Fruit fly (Drosophila melanogaster) whole organism, adult: Measurements from ENCODE around the gene RpL36A.

ENCODE experiments used
- CG12768 ChIP-seq: fragments of 200-800 bp; sonication (Bioruptor generic); optimal IDR thresholded peaks from 2 replicates; lab custom pipeline; 2017; ENCODE audit warnings: missing biosample characterization, missing genetic modification characterization, mild to moderate bottlenecking, moderate library complexity, missing genetic modification reagents
- CG14711 ChIP-seq: fragments of 200-800 bp; sonication (Bioruptor generic); optimal IDR thresholded peaks from 2 replicates; lab custom pipeline; 2018; ENCODE audit warnings: missing biosample characterization, mild to moderate bottlenecking, missing genetic modification characterization, moderate library complexity
- CG5204 ChIP-seq: fragments of 200-800 bp; sonication (Bioruptor generic); optimal IDR thresholded peaks from 2 replicates; lab custom pipeline; 2016; ENCODE audit warnings: missing biosample characterization, missing genetic modification characterization
- CG7045 ChIP-seq: fragments of 200-800 bp; sonication (Bioruptor generic); optimal IDR thresholded peaks from 2 replicates; lab custom pipeline; 2017; ENCODE audit warnings: missing biosample characterization, mild to moderate bottlenecking, missing genetic modification characterization
- CG7101 ChIP-seq: fragments of 200-800 bp; sonication (Bioruptor generic); optimal IDR thresholded peaks from 2 replicates; lab custom pipeline; 2018; ENCODE audit warnings: missing biosample characterization, mild to moderate bottlenecking, missing genetic modification characterization, moderate library complexity
- Clk ChIP-seq: fragments of 200-800 bp; sonication (Bioruptor generic); optimal IDR thresholded peaks from 2 replicates; lab custom pipeline; 2017; ENCODE audit warnings: missing biosample characterization, missing genetic modification characterization
- Mnt ChIP-seq: fragments of 200-800 bp; sonication (Bioruptor generic); optimal IDR thresholded peaks from 2 replicates; lab custom pipeline; 2016; ENCODE audit warnings: missing biosample characterization, mild to moderate bottlenecking, missing genetic modification characterization
- kay ChIP-seq: fragments of 200-800 bp; sonication (Bioruptor generic); peaks from one replicate; lab custom pipeline; 2016; ENCODE audit warnings: missing biosample characterization, missing genetic modification characterization, borderline replicate concordance

- TF ChIP-seq CG7045 (GFP tag; lab: Kevin White, UChicago) (no peak), CG14711 (tag; lab: Kevin White, UChicago) (no peak), Mnt (no peak), CG7101 (tag; lab: Kevin White, UChicago) (no peak), CG5204 (GFP tag; lab: Kevin White, UChicago) (no peak), kay (no peak), CG12768 (no peak), Clk (no peak)
Measured at dm6 chr2L:8080645-8081044, 37.9 kb upstream of the RpL36A start.
